Worm (Caenorhabditis elegans) whole organism, L2 larva: ENCODE results near the gene srbc-12.
"Not testable (repeated sequence)": the region's sequence is repeated elsewhere in the genome, so short reads cannot be mapped to it uniquely, and the experiment has no call there.

Experiments
- C34F6.9 ChIP-seq: fragments of 150-350 bp; optimal IDR thresholded peaks from 2 replicates; lab custom pipeline; 2014; ENCODE audit warnings: missing biosample characterization, missing genetic modification characterization
- F13H6.1 ChIP-seq: sonication (generic microtip); optimal IDR thresholded peaks from 2 replicates; lab custom pipeline; 2016; ENCODE audit warnings: missing genetic modification characterization, missing compliant biosample characterization
- R02D3.7 ChIP-seq: fragments of 150-350 bp; optimal IDR thresholded peaks from 2 replicates; lab custom pipeline; 2014; ENCODE audit warnings: missing biosample characterization, missing genetic modification characterization
- ZK546.5 ChIP-seq: sonication (generic microtip); optimal IDR thresholded peaks from 2 replicates; lab custom pipeline; 2017; ENCODE audit warnings: missing biosample characterization, missing genetic modification characterization
- alr-1 ChIP-seq: fragments of 150-350 bp; optimal IDR thresholded peaks from 2 replicates; lab custom pipeline; 2014; ENCODE audit warnings: missing biosample characterization, missing genetic modification characterization
- aly-2 ChIP-seq: fragments of 150-350 bp; optimal IDR thresholded peaks from 2 replicates; lab custom pipeline; 2014; ENCODE audit warnings: missing biosample characterization, missing genetic modification characterization
- blmp-1 ChIP-seq: sonication (generic microtip); optimal IDR thresholded peaks from 2 replicates; lab custom pipeline; 2017; ENCODE audit warnings: missing genetic modification characterization, mild to moderate bottlenecking, missing compliant biosample characterization, antibody characterized with exemption, moderate library complexity; ENCODE audit not compliant: insufficient read depth
- ceh-16 ChIP-seq: fragments of 150-350 bp; optimal IDR thresholded peaks from 2 replicates; lab custom pipeline; 2014; ENCODE audit warnings: missing biosample characterization, missing genetic modification characterization
- crh-2 ChIP-seq: sonication (generic microtip); optimal IDR thresholded peaks from 2 replicates; lab custom pipeline; 2017; ENCODE audit warnings: missing biosample characterization, missing genetic modification characterization
- dmd-4 ChIP-seq: sonication (generic microtip); optimal IDR thresholded peaks from 2 replicates; lab custom pipeline; 2017; ENCODE audit warnings: missing biosample characterization, missing genetic modification characterization
- elt-1 ChIP-seq: fragments of 150-350 bp; optimal IDR thresholded peaks from 2 replicates; lab custom pipeline; 2014; ENCODE audit warnings: missing biosample characterization, missing genetic modification characterization
- elt-3 ChIP-seq: sonication (generic microtip); optimal IDR thresholded peaks from 2 replicates; lab custom pipeline; 2017; ENCODE audit warnings: missing biosample characterization, missing genetic modification characterization
- gmeb-1 ChIP-seq: fragments of 150-350 bp; optimal IDR thresholded peaks from 2 replicates; lab custom pipeline; 2014; ENCODE audit warnings: missing biosample characterization, missing genetic modification characterization
- lin-13 ChIP-seq: fragments of 150-350 bp; optimal IDR thresholded peaks from 2 replicates; lab custom pipeline; 2014; ENCODE audit warnings: missing biosample characterization, missing genetic modification reagents, missing genetic modification characterization
- mab-5 ChIP-seq: fragments of 150-350 bp; optimal IDR thresholded peaks from 2 replicates; lab custom pipeline; 2014; ENCODE audit warnings: missing biosample characterization, missing genetic modification characterization
- mdl-1 ChIP-seq, 2 experiments: fragments of 150-350 bp in 1 of 2; sonication (generic microtip) in 1 of 2; optimal IDR thresholded peaks; 2 replicates each; lab custom pipeline; 2017; ENCODE audit warnings: missing biosample characterization in 2 of 2, missing genetic modification characterization in 2 of 2
- nhr-11 ChIP-seq: fragments of 150-350 bp; optimal IDR thresholded peaks from 2 replicates; lab custom pipeline; 2014; ENCODE audit warnings: missing biosample characterization, missing genetic modification characterization
- nhr-12 ChIP-seq: fragments of 150-350 bp; optimal IDR thresholded peaks from 2 replicates; lab custom pipeline; 2014; ENCODE audit warnings: missing biosample characterization, missing genetic modification characterization
- nhr-129 ChIP-seq: fragments of 150-350 bp; optimal IDR thresholded peaks from 2 replicates; lab custom pipeline; 2014; ENCODE audit warnings: missing biosample characterization, missing genetic modification characterization
- nhr-25 ChIP-seq: fragments of 150-350 bp; sonication (generic microtip); optimal IDR thresholded peaks from 3 replicates; lab custom pipeline; 2014; ENCODE audit warnings: missing biosample characterization, missing genetic modification characterization
- nhr-6 ChIP-seq: fragments of 150-350 bp; optimal IDR thresholded peaks from 2 replicates; lab custom pipeline; 2014; ENCODE audit warnings: missing biosample characterization, missing genetic modification characterization
- nhr-77 ChIP-seq: fragments of 150-350 bp; optimal IDR thresholded peaks from 2 replicates; lab custom pipeline; 2014; ENCODE audit warnings: missing biosample characterization, missing genetic modification characterization
- peb-1 ChIP-seq: fragments of 150-350 bp; optimal IDR thresholded peaks from 2 replicates; lab custom pipeline; 2014; ENCODE audit warnings: missing biosample characterization, missing genetic modification characterization
- sem-4 ChIP-seq: fragments of 150-350 bp; optimal IDR thresholded peaks from 2 replicates; lab custom pipeline; 2014; ENCODE audit warnings: missing biosample characterization, missing genetic modification reagents, missing genetic modification characterization
- skn-1 ChIP-seq: sonication (generic microtip); optimal IDR thresholded peaks from 2 replicates; lab custom pipeline; 2017; ENCODE audit warnings: missing biosample characterization, missing genetic modification characterization
- sma-3 ChIP-seq: sonication (generic microtip); optimal IDR thresholded peaks from 2 replicates; lab custom pipeline; 2016; ENCODE audit warnings: missing genetic modification reagents, missing genetic modification characterization, missing compliant biosample characterization
- sma-9 ChIP-seq, 2 experiments: fragments of 150-350 bp in 1 of 2; sonication (generic microtip) in 1 of 2; optimal IDR thresholded peaks; 2 replicates each; lab custom pipeline; 2014 to 2016; ENCODE audit warnings: missing genetic modification characterization in 2 of 2, mild to moderate bottlenecking in 1 of 2, missing biosample characterization in 1 of 2, missing compliant biosample characterization in 1 of 2, missing genetic modification reagents in 1 of 2, moderate library complexity in 1 of 2
- snpc-4 ChIP-seq: fragments of 150-350 bp; optimal IDR thresholded peaks from 2 replicates; lab custom pipeline; 2014; ENCODE audit warnings: missing biosample characterization, missing genetic modification characterization
- unc-62 ChIP-seq: fragments of 150-350 bp; optimal IDR thresholded peaks from 2 replicates; lab custom pipeline; 2014; ENCODE audit warnings: missing biosample characterization, missing genetic modification reagents, missing genetic modification characterization
- zag-1 ChIP-seq: fragments of 150-350 bp; optimal IDR thresholded peaks from 2 replicates; lab custom pipeline; 2014; ENCODE audit warnings: missing biosample characterization, missing genetic modification characterization
- ztf-1 ChIP-seq: fragments of 200-800 bp; sonication (Bioruptor generic); conservative IDR thresholded peaks from 2 replicates; pipeline ENCODE4 v1.3.6; 2022; ENCODE audit warnings: missing genetic modification characterization, missing compliant biosample characterization
- ztf-4 ChIP-seq: fragments of 150-350 bp; optimal IDR thresholded peaks from 2 replicates; lab custom pipeline; 2014; ENCODE audit warnings: missing biosample characterization, missing genetic modification characterization

srbc-12 gene

ce11 chrV:842611-843010 is 7.0 kb upstream of the srbc-12 start:
- no peak for TF ChIP-seq sem-4 (tag; lab: Kevin White, UChicago)
- TF ChIP-seq nhr-25 (tag; lab: Kevin White, UChicago) = no peak
- no peak for TF ChIP-seq nhr-6 (tag; lab: Kevin White, UChicago)
- no peak for TF ChIP-seq snpc-4
- no peak for TF ChIP-seq peb-1 (tag; lab: Kevin White, UChicago)
- no peak for TF ChIP-seq elt-1 (tag; lab: Kevin White, UChicago)
- TF ChIP-seq ZK546.5 (tag; lab: Kevin White, UChicago) = no peak
- TF ChIP-seq aly-2 (tag; lab: Kevin White, UChicago) = no peak
- no peak for TF ChIP-seq ztf-1 (GFP tag; lab: Robert Waterston, UW)
- no peak for TF ChIP-seq dmd-4 (tag; lab: Kevin White, UChicago)
- no peak for TF ChIP-seq sma-9 (GFP tag; optimal IDR thresholded peaks at IDR 0.05; lab: Kevin White, UChicago)
- TF ChIP-seq sma-9 (tag; optimal IDR thresholded peaks at IDR 0.05; lab: Kevin White, UChicago) = no peak
- TF ChIP-seq, all 48 proteins: peak for 0

ce11 chrV:843118-843517 is 6.5 kb upstream of the srbc-12 start, which contains the start of gene K09C6.8:
K09C6.8 (minus strand) TSS chrV:843218.
- TF ChIP-seq crh-2, F13H6.1, R02D3.7 (tag; lab: Kevin White, UChicago): not testable (repeated sequence)

- TF ChIP-seq mdl-1 (tag; optimal IDR thresholded peaks at IDR 0.05; lab: Kevin White, UChicago) (no peak), elt-1 (tag; lab: Kevin White, UChicago) (no peak), nhr-129 (tag; lab: Kevin White, UChicago) (no peak), ztf-1 (GFP tag; lab: Robert Waterston, UW) (no peak), ceh-16 (tag; lab: Kevin White, UChicago) (no peak), lin-13 (no peak), sma-9 (GFP tag; optimal IDR thresholded peaks at IDR 0.05; lab: Kevin White, UChicago) (no peak), sma-9 (tag; optimal IDR thresholded peaks at IDR 0.05; lab: Kevin White, UChicago) (no peak)
Measured at ce11 chrV:847521-847920, 2.1 kb upstream of the srbc-12 start, which contains the start of gene srbc-13. srbc-13 (plus strand) TSS chrV:847821.

- TF ChIP-seq nhr-11 (tag; lab: Kevin White, UChicago) (no peak), mab-5 (no peak), blmp-1 (tag; lab: Kevin White, UChicago) (no peak), sma-3 (no peak), nhr-12 (tag; lab: Kevin White, UChicago) (no peak), nhr-129 (tag; lab: Kevin White, UChicago) (no peak), aly-2 (tag; lab: Kevin White, UChicago) (no peak)
Measured at ce11 chrV:849042-849441, 570 bp upstream of the srbc-12 start.

ce11 chrV:852184-852583 is 2.6 kb downstream of the srbc-12 start, which contains the start of gene K09C6.3:
K09C6.3 (plus strand) TSS chrV:852484.
- TF ChIP-seq gmeb-1 (tag; lab: Kevin White, UChicago) (no peak), blmp-1 (tag; lab: Kevin White, UChicago) (no peak), alr-1 (no peak), ztf-1 (GFP tag; lab: Robert Waterston, UW) (no peak), sma-9 (GFP tag; optimal IDR thresholded peaks at IDR 0.05; lab: Kevin White, UChicago) (no peak), sma-9 (tag; optimal IDR thresholded peaks at IDR 0.05; lab: Kevin White, UChicago) (no peak), nhr-129 (tag; lab: Kevin White, UChicago) (no peak), unc-62 (GFP tag; lab: Kevin White, UChicago) (no peak), F13H6.1 (tag; lab: Kevin White, UChicago) (no peak), elt-3 (tag; lab: Kevin White, UChicago) (no peak), C34F6.9 (tag; lab: Kevin White, UChicago) (no peak), nhr-6 (tag; lab: Kevin White, UChicago) (no peak)

ce11 chrV:854966-855365 is 5.4 kb downstream of the srbc-12 start, which contains the start of gene K09C6.9:
K09C6.9 (minus strand) TSS chrV:855066.
- no peak for TF ChIP-seq skn-1
- no peak for TF ChIP-seq alr-1
- no peak for TF ChIP-seq nhr-6 (tag; lab: Kevin White, UChicago)
- no peak for TF ChIP-seq gmeb-1 (tag; lab: Kevin White, UChicago)
- TF ChIP-seq ztf-4 (tag; lab: Kevin White, UChicago) = no peak
- no peak for TF ChIP-seq nhr-77 (tag; lab: Kevin White, UChicago)
- no peak for TF ChIP-seq unc-62 (GFP tag; lab: Kevin White, UChicago)
- no peak for TF ChIP-seq nhr-25 (tag; lab: Kevin White, UChicago)
- TF ChIP-seq lin-13 = no peak
- no peak for TF ChIP-seq zag-1 (tag; lab: Kevin White, UChicago)
- TF ChIP-seq peb-1 (tag; lab: Kevin White, UChicago) = no peak
- no peak for TF ChIP-seq nhr-129 (tag; lab: Kevin White, UChicago)
